Fruit fly (Drosophila melanogaster) whole organism, embryonic: ENCODE results near the gene CG15296.

ENCODE experiments used
- Ada2b ChIP-seq: fragments of 200-800 bp; sonication (Bioruptor generic); IDR thresholded peaks from 2 replicates; pipeline ENCODE4 v1.3.6; 2022; ENCODE audit warnings: missing biosample characterization, missing genetic modification characterization
- B-H1 ChIP-seq: fragments of 200-800 bp; sonication (Bioruptor generic); IDR thresholded peaks from 3 replicates; pipeline ENCODE4 v1.3.6; 2022; ENCODE audit warnings: missing biosample characterization, missing genetic modification characterization
- Blimp-1 ChIP-seq: fragments of 200-800 bp; sonication (Bioruptor generic); optimal IDR thresholded peaks from 3 replicates; lab custom pipeline; 2018; ENCODE audit warnings: missing biosample characterization, missing genetic modification characterization, mild to moderate bottlenecking, moderate library complexity, missing genetic modification reagents
- CG12659 ChIP-seq: fragments of 200-800 bp; sonication (Bioruptor generic); optimal IDR thresholded peaks from 3 replicates; lab custom pipeline; 2017; ENCODE audit warnings: mild to moderate bottlenecking, missing biosample characterization, missing genetic modification reagents, missing genetic modification characterization
- CG14667 ChIP-seq: fragments of 200-800 bp; sonication (Bioruptor generic); IDR thresholded peaks from 2 replicates; pipeline ENCODE4 v1.3.6; 2022; ENCODE audit warnings: missing biosample characterization, missing genetic modification characterization
- CG15269 ChIP-seq: fragments of 200-800 bp; sonication (Bioruptor generic); optimal IDR thresholded peaks from 2 replicates; lab custom pipeline; 2018; ENCODE audit warnings: missing biosample characterization, mild to moderate bottlenecking, missing genetic modification characterization, moderate library complexity
- CG1792 ChIP-seq: fragments of 200-800 bp; sonication (Bioruptor generic); optimal IDR thresholded peaks from 2 replicates; lab custom pipeline; 2016; ENCODE audit warnings: missing biosample characterization, missing genetic modification characterization
- CG18619 ChIP-seq: fragments of 200-800 bp; sonication (Bioruptor generic); optimal IDR thresholded peaks from 3 replicates; lab custom pipeline; 2017; ENCODE audit warnings: missing biosample characterization, mild to moderate bottlenecking, missing genetic modification characterization
- CG30403 ChIP-seq: fragments of 200-800 bp; sonication (Bioruptor generic); optimal IDR thresholded peaks from 3 replicates; lab custom pipeline; 2016; ENCODE audit warnings: missing biosample characterization, missing genetic modification characterization
- CG34376 ChIP-seq: fragments of 200-800 bp; sonication (Bioruptor generic); optimal IDR thresholded peaks from 2 replicates; lab custom pipeline; 2018; ENCODE audit warnings: missing biosample characterization, mild to moderate bottlenecking, missing genetic modification characterization
- CG4360 ChIP-seq: fragments of 200-800 bp; sonication (Bioruptor generic); IDR thresholded peaks from 2 replicates; pipeline ENCODE4 v1.3.6; 2022; ENCODE audit warnings: missing biosample characterization, missing genetic modification characterization
- CG4707 ChIP-seq: fragments of 200-800 bp; sonication (Bioruptor generic); optimal IDR thresholded peaks from 2 replicates; lab custom pipeline; 2018; ENCODE audit warnings: missing biosample characterization, mild to moderate bottlenecking, missing genetic modification characterization, moderate library complexity
- CG6272 ChIP-seq: fragments of 200-800 bp; sonication (Bioruptor generic); IDR thresholded peaks from 2 replicates; pipeline ENCODE4 v1.3.6; 2022; ENCODE audit warnings: missing biosample characterization, missing genetic modification characterization
- CG6765 ChIP-seq: fragments of 200-800 bp; sonication (Bioruptor generic); optimal IDR thresholded peaks from 3 replicates; lab custom pipeline; 2017; ENCODE audit warnings: missing biosample characterization, mild to moderate bottlenecking, missing genetic modification characterization
- CG6854 ChIP-seq: fragments of 200-800 bp; sonication (Bioruptor generic); optimal IDR thresholded peaks from 3 replicates; lab custom pipeline; 2017; ENCODE audit warnings: missing biosample characterization, mild to moderate bottlenecking, missing genetic modification characterization
- CG7839 ChIP-seq: fragments of 200-800 bp; sonication (Bioruptor generic); optimal IDR thresholded peaks from 3 replicates; lab custom pipeline; 2018; ENCODE audit warnings: missing biosample characterization, mild to moderate bottlenecking, missing genetic modification characterization, moderate library complexity
- CG8290 ChIP-seq, 3 experiments: fragments of 200-800 bp; sonication (Bioruptor generic); optimal IDR thresholded peaks; 2 replicates each; lab custom pipeline; 2016 to 2019; ENCODE audit warnings: missing biosample characterization in 3 of 3, missing genetic modification characterization in 3 of 3, mild to moderate bottlenecking in 2 of 3, moderate library complexity in 1 of 3
- CG8388 ChIP-seq: fragments of 200-800 bp; sonication (Bioruptor generic); optimal IDR thresholded peaks from 2 replicates; lab custom pipeline; 2019; ENCODE audit warnings: missing biosample characterization, mild to moderate bottlenecking, missing genetic modification characterization, moderate library complexity
- Dad ChIP-seq: fragments of 200-800 bp; sonication (Bioruptor generic); optimal IDR thresholded peaks from 3 replicates; lab custom pipeline; 2016; ENCODE audit warnings: missing biosample characterization, missing genetic modification characterization
- Dek ChIP-seq: fragments of 200-800 bp; sonication (Bioruptor generic); optimal IDR thresholded peaks from 3 replicates; lab custom pipeline; 2019; ENCODE audit warnings: missing biosample characterization, mild to moderate bottlenecking, missing genetic modification characterization, moderate library complexity
- GATAe ChIP-seq: fragments of 200-800 bp; sonication (Bioruptor generic); conservative IDR thresholded peaks from 2 replicates; pipeline ENCODE4 v1.3.6; 2022; ENCODE audit warnings: missing biosample characterization, missing genetic modification characterization
- Kr ChIP-seq: fragments of 200-800 bp; sonication (Bioruptor generic); optimal IDR thresholded peaks from 2 replicates; lab custom pipeline; 2017; ENCODE audit warnings: missing biosample characterization, mild to moderate bottlenecking, missing genetic modification characterization
- Rfx ChIP-seq: fragments of 200-800 bp; sonication (Bioruptor generic); IDR thresholded peaks from 2 replicates; pipeline ENCODE4 v1.3.6; 2022; ENCODE audit warnings: missing biosample characterization, missing genetic modification characterization
- Xbp1 ChIP-seq: fragments of 200-800 bp; sonication (Bioruptor generic); optimal IDR thresholded peaks from 3 replicates; lab custom pipeline; 2016; ENCODE audit warnings: missing biosample characterization, mild to moderate bottlenecking, missing genetic modification characterization
- YL-1 ChIP-seq: fragments of 200-800 bp; sonication (Bioruptor generic); optimal IDR thresholded peaks from 3 replicates; lab custom pipeline; 2017; ENCODE audit warnings: missing biosample characterization, mild to moderate bottlenecking, missing genetic modification characterization
- bcd ChIP-seq: fragments of 200-800 bp; sonication (Bioruptor generic); optimal IDR thresholded peaks from 2 replicates; lab custom pipeline; 2017; ENCODE audit warnings: missing biosample characterization, mild to moderate bottlenecking, missing genetic modification characterization
- bsh ChIP-seq, 2 experiments: fragments of 200-800 bp; sonication (Bioruptor generic); optimal IDR thresholded peaks; 2 replicates each; lab custom pipeline; 2017 to 2018; ENCODE audit warnings: mild to moderate bottlenecking in 2 of 2, missing biosample characterization in 2 of 2, missing genetic modification characterization in 2 of 2, moderate library complexity in 1 of 2
- btn ChIP-seq: fragments of 200-800 bp; sonication (Bioruptor generic); optimal IDR thresholded peaks from 2 replicates; lab custom pipeline; 2016; ENCODE audit warnings: missing biosample characterization, missing genetic modification characterization
- croc ChIP-seq: fragments of 200-800 bp; sonication (Bioruptor generic); conservative IDR thresholded peaks from 3 replicates; pipeline ENCODE4 v1.3.6; 2022; ENCODE audit warnings: missing biosample characterization, missing genetic modification characterization
- dan ChIP-seq: fragments of 200-800 bp; sonication (Bioruptor generic); IDR thresholded peaks from 2 replicates; pipeline ENCODE4 v1.3.6; 2022; ENCODE audit warnings: missing biosample characterization, missing genetic modification characterization
- dysf ChIP-seq: fragments of 200-800 bp; sonication (Bioruptor generic); IDR thresholded peaks from 3 replicates; pipeline ENCODE4 v1.3.6; 2022; ENCODE audit warnings: missing biosample characterization, missing genetic modification characterization
- ewg ChIP-seq: fragments of 200-800 bp; sonication (Bioruptor generic); optimal IDR thresholded peaks from 3 replicates; lab custom pipeline; 2017; ENCODE audit warnings: mild to moderate bottlenecking, missing biosample characterization, missing genetic modification reagents, missing genetic modification characterization
- fd3F ChIP-seq: fragments of 200-800 bp; sonication (Bioruptor generic); optimal IDR thresholded peaks from 2 replicates; lab custom pipeline; 2018; ENCODE audit warnings: missing biosample characterization, mild to moderate bottlenecking, missing genetic modification characterization, moderate library complexity
- fru ChIP-seq: fragments of >200 bp; optimal IDR thresholded peaks from 2 replicates; lab custom pipeline; 2017
- gfzf ChIP-seq: fragments of 200-800 bp; sonication (Bioruptor generic); optimal IDR thresholded peaks from 2 replicates; lab custom pipeline; 2016; ENCODE audit warnings: missing biosample characterization, mild to moderate bottlenecking, missing genetic modification characterization, moderate library complexity
- h ChIP-seq: fragments of >200 bp; optimal IDR thresholded peaks from 2 replicates; lab custom pipeline; 2017
- ind ChIP-seq: fragments of 200-800 bp; sonication (Bioruptor generic); optimal IDR thresholded peaks from 3 replicates; lab custom pipeline; 2016; ENCODE audit warnings: missing biosample characterization, missing genetic modification characterization
- insv ChIP-seq, 2 experiments: fragments of 200-800 bp; sonication (Bioruptor generic); optimal IDR thresholded peaks; 3 replicates each; lab custom pipeline; 2016 to 2018; ENCODE audit warnings: missing biosample characterization in 2 of 2, missing genetic modification characterization in 2 of 2
- jumu ChIP-seq: fragments of 200-800 bp; sonication (Bioruptor generic); optimal IDR thresholded peaks from 3 replicates; lab custom pipeline; 2016; ENCODE audit warnings: missing biosample characterization, missing genetic modification characterization
- lbe ChIP-seq: fragments of 200-800 bp; sonication (Bioruptor generic); optimal IDR thresholded peaks from 2 replicates; lab custom pipeline; 2016; ENCODE audit warnings: missing biosample characterization, mild to moderate bottlenecking, missing genetic modification characterization
- lmd ChIP-seq: fragments of 200-800 bp; sonication (Bioruptor generic); IDR thresholded peaks from 2 replicates; pipeline ENCODE4 v1.3.6; 2022; ENCODE audit warnings: missing biosample characterization, missing genetic modification characterization
- nerfin-1 ChIP-seq: fragments of 200-800 bp; sonication (Bioruptor generic); optimal IDR thresholded peaks from 3 replicates; lab custom pipeline; 2019; ENCODE audit warnings: missing biosample characterization, mild to moderate bottlenecking, missing genetic modification characterization, moderate library complexity
- pita ChIP-seq: fragments of 200-800 bp; sonication (Bioruptor generic); optimal IDR thresholded peaks from 2 replicates; lab custom pipeline; 2017; ENCODE audit warnings: missing biosample characterization, mild to moderate bottlenecking, missing genetic modification characterization
- psq ChIP-seq: fragments of 200-800 bp; sonication (Bioruptor generic); optimal IDR thresholded peaks from 2 replicates; lab custom pipeline; 2017; ENCODE audit warnings: missing biosample characterization, missing genetic modification characterization
- seq ChIP-seq: fragments of 200-800 bp; sonication (Bioruptor generic); IDR thresholded peaks from 2 replicates; pipeline ENCODE4 v1.3.6; 2022; ENCODE audit warnings: missing biosample characterization, missing genetic modification characterization
- sisA ChIP-seq: fragments of 200-800 bp; sonication (Bioruptor generic); IDR thresholded peaks from 2 replicates; pipeline ENCODE4 v1.3.6; 2022; ENCODE audit warnings: missing biosample characterization, missing genetic modification characterization
- sna ChIP-seq: fragments of 200-800 bp; sonication (Bioruptor generic); IDR thresholded peaks from 2 replicates; pipeline ENCODE4 v1.3.6; 2022; ENCODE audit warnings: missing biosample characterization, missing genetic modification characterization; ENCODE audit not compliant: partially characterized antibody
- sr ChIP-seq: fragments of 200-800 bp; sonication (Bioruptor generic); IDR thresholded peaks from 3 replicates; pipeline ENCODE4 v1.3.6; 2022; ENCODE audit warnings: missing biosample characterization, missing genetic modification characterization
- tin ChIP-seq: fragments of 200-800 bp; sonication (Bioruptor generic); optimal IDR thresholded peaks from 3 replicates; lab custom pipeline; 2016; ENCODE audit warnings: missing biosample characterization, missing genetic modification characterization
- wor ChIP-seq: fragments of 200-800 bp; sonication (Bioruptor generic); IDR thresholded peaks from 2 replicates; pipeline ENCODE4 v1.3.6; 2022; ENCODE audit warnings: missing biosample characterization, missing genetic modification characterization
- yki ChIP-seq: fragments of >200 bp; optimal IDR thresholded peaks from 3 replicates; lab custom pipeline; 2018

Gene CG15296

dm6 chrX:10543303-10543702 is 23.1 kb downstream of the CG15296 start (continued):
- TF ChIP-seq Dek (tag; lab: Kevin White, UChicago): no peak
- TF ChIP-seq CG4707: no peak
- TF ChIP-seq YL-1: no peak
- no peak for TF ChIP-seq pita (GFP tag; lab: Kevin White, UChicago)
- TF ChIP-seq bcd (GFP tag; lab: Kevin White, UChicago): peak; percentile 48
- no peak for TF ChIP-seq CG4360 (GFP tag; lab: Robert Waterston, UW)
- TF ChIP-seq fd3F (GFP tag; lab: Kevin White, UChicago): no peak
- peak; percentile 39 for TF ChIP-seq nerfin-1 (tag; lab: Kevin White, UChicago)
- peak; percentile 66 for TF ChIP-seq tin (GFP tag; lab: Kevin White, UChicago)
- peak; percentile 28 for TF ChIP-seq CG18619
- no peak for TF ChIP-seq gfzf
- no peak for TF ChIP-seq CG6765
- TF ChIP-seq wor (GFP tag; lab: Robert Waterston, UW): peak; percentile 48
- peak; percentile 58 for TF ChIP-seq lmd (GFP tag; lab: Robert Waterston, UW)
- TF ChIP-seq B-H1: peak; percentile 62
- TF ChIP-seq Kr (GFP tag; lab: Kevin White, UChicago): no peak
- TF ChIP-seq CG14667 (GFP tag; lab: Robert Waterston, UW): peak; percentile 39; the same call in 1 of the 2 replicates
- peak in 1 of 2 experiments; percentile 84 for TF ChIP-seq bsh (GFP tag; optimal IDR thresholded peaks at IDR 0.05; lab: Kevin White, UChicago)
- 0 out of 2 replicates have a peak, but pooled peaks have one; percentile 13 for TF ChIP-seq CG6272
- peak; percentile 16 for TF ChIP-seq Dad (GFP tag; lab: Kevin White, UChicago)
- TF ChIP-seq lbe (GFP tag; lab: Kevin White, UChicago): no peak
- TF ChIP-seq Rfx: peak; percentile 46; the same call in 1 of the 2 replicates
- TF ChIP-seq CG12659 (GFP tag; lab: Kevin White, UChicago): peak; percentile 33
- no peak for TF ChIP-seq psq (GFP tag; lab: Kevin White, UChicago)
- peak; percentile 50; the same call in 1 of the 3 replicates for TF ChIP-seq dysf
- TF ChIP-seq yki (lab: Kevin White, UChicago): no peak
- TF ChIP-seq CG15269: peak; percentile 65
- TF ChIP-seq CG34376 (GFP tag; lab: Kevin White, UChicago): no peak
- TF ChIP-seq GATAe (GFP tag; lab: Robert Waterston, UW): peak; percentile 62; the same call in 1 of the 2 replicates
- TF ChIP-seq h (lab: Kevin White, UChicago): no peak
- no peak for TF ChIP-seq sna (GFP tag; lab: Robert Waterston, UW)
- TF ChIP-seq CG1792 (GFP tag; lab: Kevin White, UChicago): no peak
- peak; percentile 74 for TF ChIP-seq Blimp-1 (GFP tag; lab: Kevin White, UChicago)
- no peak for TF ChIP-seq CG8290 (GFP tag; optimal IDR thresholded peaks at IDR 0.05; lab: Kevin White, UChicago)
- no peak for TF ChIP-seq CG8290 (tag; optimal IDR thresholded peaks at IDR 0.05; lab: Kevin White, UChicago)
- no peak for TF ChIP-seq insv (GFP tag; optimal IDR thresholded peaks at IDR 0.05; lab: Kevin White, UChicago)
- peak; percentile 53; the same call in 1 of the 3 replicates for TF ChIP-seq croc (GFP tag; lab: Robert Waterston, UW)
- no peak for TF ChIP-seq CG6854 (GFP tag; lab: Kevin White, UChicago)
- peak; percentile 76 for TF ChIP-seq CG8388 (GFP tag; lab: Kevin White, UChicago)
- TF ChIP-seq seq (GFP tag; lab: Robert Waterston, UW): no peak
- no peak for TF ChIP-seq fru
- TF ChIP-seq Ada2b: peak; percentile 56; the same call in 1 of the 2 replicates
- TF ChIP-seq sisA (GFP tag; lab: Robert Waterston, UW): peak; percentile 59
- TF ChIP-seq Xbp1: peak; percentile 72
- peak; percentile 76 for TF ChIP-seq CG7839 (tag; lab: Kevin White, UChicago)
- TF ChIP-seq btn (GFP tag; lab: Kevin White, UChicago): peak; percentile 32
- TF ChIP-seq ewg: peak; percentile 39
- TF ChIP-seq dan (GFP tag; lab: Robert Waterston, UW): no peak
- TF ChIP-seq jumu: peak; percentile 2
- TF ChIP-seq ind: peak; percentile 59
- TF ChIP-seq CG30403: peak; percentile 65
- no peak for TF ChIP-seq sr
